Worm (Caenorhabditis elegans): ENCODE data around the gene Y43F8B.1.

The Y43F8B.1 gene

ce11 chrV:19524569-19524968, 21.4 kb downstream of the Y43F8B.1 start:
- TF ChIP-seq unc-42 (tag; optimal IDR thresholded peaks at IDR 0.05), result peak; percentile 31
- TF ChIP-seq Y22D7AL.16 (tag; optimal IDR thresholded peaks at IDR 0.05), result no peak

- TF ChIP-seq zip-5 (tag; optimal IDR thresholded peaks at IDR 0.05) (no peak), ahr-1 (tag; optimal IDR thresholded peaks at IDR 0.05) (no peak), ttx-3 (tag; optimal IDR thresholded peaks at IDR 0.05) (no peak), elt-2 (tag; optimal IDR thresholded peaks at IDR 0.05) (peak; percentile 84), pax-1 (tag; optimal IDR thresholded peaks at IDR 0.05) (peak; percentile 70), tbx-7 (tag; optimal IDR thresholded peaks at IDR 0.05) (peak; percentile 40), pag-3 (tag; optimal IDR thresholded peaks at IDR 0.05; ENCODE audit: borderline replicate concordance) (peak; percentile 11), T23F11.4 (GFP tag; optimal IDR thresholded peaks at IDR 0.05) (peak; percentile 70), syd-9 (tag; optimal IDR thresholded peaks at IDR 0.05) (peak; percentile 42), ceh-19 (GFP tag; optimal IDR thresholded peaks at IDR 0.05) (peak; percentile 75), eyg-1 (tag; optimal IDR thresholded peaks at IDR 0.05) (no peak), ceh-34 (tag; optimal IDR thresholded peaks at IDR 0.05) (peak; percentile 89), hlh-8 (tag; optimal IDR thresholded peaks at IDR 0.05) (peak; percentile 4), pqm-1 (tag; optimal IDR thresholded peaks at IDR 0.05) (no peak), sox-2 (GFP tag; IDR thresholded peaks at IDR 0.05) (peak; percentile 72), K09A11.1 (tag; optimal IDR thresholded peaks at IDR 0.05; ENCODE audit: insufficient read depth) (no peak), odd-2 (tag; optimal IDR thresholded peaks at IDR 0.05) (no peak), madf-2 (tag; optimal IDR thresholded peaks at IDR 0.05) (peak; percentile 63), unc-42 (tag; optimal IDR thresholded peaks at IDR 0.05) (peak; percentile 50), F13H6.1 (tag; optimal IDR thresholded peaks at IDR 0.05) (no peak), nhr-11 (tag; optimal IDR thresholded peaks at IDR 0.05) (no peak), sdc-2 (tag; optimal IDR thresholded peaks at IDR 0.05) (no peak), nfya-1 (tag; optimal IDR thresholded peaks at IDR 0.05) (peak; percentile 92), hlh-15 (tag; optimal IDR thresholded peaks at IDR 0.05) (no peak), C08G9.2 (tag; optimal IDR thresholded peaks at IDR 0.05) (peak; percentile 57), ceh-24 (tag; optimal IDR thresholded peaks at IDR 0.05) (peak; percentile 12), nhr-232 (tag; optimal IDR thresholded peaks at IDR 0.05) (no peak), ceh-18 (tag; optimal IDR thresholded peaks at IDR 0.05) (peak; percentile 69), ets-4 (tag; optimal IDR thresholded peaks at IDR 0.05) (no peak), lin-11 (tag; optimal IDR thresholded peaks at IDR 0.05) (peak; percentile 18), hlh-13 (GFP tag; optimal IDR thresholded peaks at IDR 0.05) (peak; percentile 43), npax-4 (tag; optimal IDR thresholded peaks at IDR 0.05) (no peak), dmd-4 (tag; optimal IDR thresholded peaks at IDR 0.05; ENCODE audit: borderline replicate concordance) (peak; percentile 37), dve-1 (tag; optimal IDR thresholded peaks at IDR 0.05) (peak; percentile 68), ceh-2 (tag; optimal IDR thresholded peaks at IDR 0.05) (peak; percentile 43), unc-86 (tag; optimal IDR thresholded peaks at IDR 0.05) (no peak), sox-4 (tag; optimal IDR thresholded peaks at IDR 0.05) (peak; percentile 21), fkh-6 (tag; optimal IDR thresholded peaks at IDR 0.05) (no peak), ceh-48 (tag; optimal IDR thresholded peaks at IDR 0.05) (no peak), K02D7.2 (tag; optimal IDR thresholded peaks at IDR 0.05) (peak; percentile 51), pha-4 (tag; optimal IDR thresholded peaks at IDR 0.05) (no peak), fkh-10 (GFP tag; optimal IDR thresholded peaks at IDR 0.05) (no peak), ceh-22 (tag; optimal IDR thresholded peaks at IDR 0.05) (no peak), hlh-6 (tag; optimal IDR thresholded peaks at IDR 0.05) (no peak), rnt-1 (tag; optimal IDR thresholded peaks at IDR 0.05) (peak; percentile 76), hlh-30 (tag; optimal IDR thresholded peaks at IDR 0.05; ENCODE audit: insufficient read depth) (peak; percentile 56), ama-1 (optimal IDR thresholded peaks at IDR 0.05) (peak; percentile 94), ceh-45 (GFP tag; IDR thresholded peaks at IDR 0.05) (no peak), ceh-31 (tag; optimal IDR thresholded peaks at IDR 0.05) (peak; percentile 81), tbx-2 (tag; optimal IDR thresholded peaks at IDR 0.05) (peak; percentile 76)
Observed at ce11 chrV:19522551-19523137, 23.4 kb downstream of the Y43F8B.1 start.

Data from whole organism, late embryonic.